Fruit fly (Drosophila melanogaster) ovary, adult (tissue): ENCODE data around the gene CG3301.

ENCODE experiments used
- CG17801 ChIP-seq: fragments of 200-800 bp; optimal IDR thresholded peaks from 2 replicates; lab custom pipeline; 2019; ENCODE audit warnings: missing biosample characterization, mild to moderate bottlenecking, missing genetic modification characterization, moderate library complexity; ENCODE audit not compliant: partially characterized antibody

Gene CG3301

dm6 chr3R:21269923-21270322 is 6.1 kb downstream of the CG3301 start, which contains the start of the genes AP-2sigma and Idi:
Gene AP-2sigma, minus strand, starts transcription at chr3R:21270075.
Gene Idi, plus strand, starts transcription at chr3R:21270126.
- TF ChIP-seq CG17801 (GFP tag; lab: Kevin White, UChicago) = peak; percentile 13

dm6 chr3R:21268873-21269272 is 7.2 kb downstream of the CG3301 start, which contains the start of gene Rab1:
Gene Rab1, minus strand, starts transcription at chr3R:21269060.
- TF ChIP-seq CG17801 (GFP tag; lab: Kevin White, UChicago) = peak; percentile 49

dm6 chr3R:21267972-21268512 is 8.0 kb downstream of the CG3301 start:
- no peak for TF ChIP-seq CG17801 (GFP tag; lab: Kevin White, UChicago)

dm6 chr3R:21263177-21263576 is 12.9 kb downstream of the CG3301 start:
- TF ChIP-seq CG17801 (GFP tag; lab: Kevin White, UChicago) = no peak

- TF ChIP-seq CG17801 (GFP tag; lab: Kevin White, UChicago) = no peak
Observed at dm6 chr3R:21260795-21261194, 15.3 kb downstream of the CG3301 start.

- no peak for TF ChIP-seq CG17801 (GFP tag; lab: Kevin White, UChicago)
Observed at dm6 chr3R:21254296-21254695, 21.8 kb downstream of the CG3301 start.

dm6 chr3R:21252478-21252877 is 23.6 kb downstream of the CG3301 start:
- no peak for TF ChIP-seq CG17801 (GFP tag; lab: Kevin White, UChicago)

dm6 chr3R:21246492-21247061 is 29.5 kb downstream of the CG3301 start, which contains the start of gene ETHR:
Gene ETHR, plus strand, starts transcription at chr3R:21247011.
- no peak for TF ChIP-seq CG17801 (GFP tag; lab: Kevin White, UChicago)

dm6 chr3R:21245846-21246245 is 30.2 kb downstream of the CG3301 start:
- TF ChIP-seq CG17801 (GFP tag; lab: Kevin White, UChicago) = no peak

dm6 chr3R:21242318-21242717 is 33.7 kb downstream of the CG3301 start, which contains the start of gene CG5892:
Gene CG5892, plus strand, starts transcription at chr3R:21242618.
- TF ChIP-seq CG17801 (GFP tag; lab: Kevin White, UChicago) = no peak

- no peak for TF ChIP-seq CG17801 (GFP tag; lab: Kevin White, UChicago)
Observed at dm6 chr3R:21241332-21241731, 34.7 kb downstream of the CG3301 start.

dm6 chr3R:21237099-21237498 is 39.0 kb downstream of the CG3301 start, which contains the start of gene e:
Gene e, minus strand, starts transcription at chr3R:21237177.
- TF ChIP-seq CG17801 (GFP tag; lab: Kevin White, UChicago) = no peak
